Fruit fly (Drosophila melanogaster) whole organism, embryonic: Measurements from ENCODE around the gene CG43645.

ENCODE experiments used
- Bgb ChIP-seq: fragments of 200-800 bp; sonication (Bioruptor generic); IDR thresholded peaks from 2 replicates; pipeline ENCODE4 v1.3.6; 2022; ENCODE audit warnings: missing biosample characterization, missing genetic modification characterization; ENCODE audit not compliant: partially characterized antibody
- Blimp-1 ChIP-seq: fragments of 200-800 bp; sonication (Bioruptor generic); optimal IDR thresholded peaks from 3 replicates; lab custom pipeline; 2018; ENCODE audit warnings: missing biosample characterization, missing genetic modification characterization, mild to moderate bottlenecking, moderate library complexity, missing genetic modification reagents
- CG1024 ChIP-seq: fragments of 200-800 bp; sonication (Bioruptor generic); IDR thresholded peaks from 2 replicates; pipeline ENCODE4 v1.3.6; 2022; ENCODE audit warnings: missing biosample characterization, missing genetic modification characterization
- CG10321 ChIP-seq: fragments of 200-800 bp; sonication (Bioruptor generic); IDR thresholded peaks from 2 replicates; pipeline ENCODE4 v1.3.6; 2022; ENCODE audit warnings: missing biosample characterization, missing genetic modification characterization
- CG11456 ChIP-seq: fragments of 200-800 bp; sonication (Bioruptor generic); IDR thresholded peaks from 3 replicates; pipeline ENCODE4 v1.3.6; 2022; ENCODE audit warnings: missing biosample characterization, missing genetic modification characterization
- CG11560 ChIP-seq: fragments of 200-800 bp; sonication (Bioruptor generic); IDR thresholded peaks from 3 replicates; pipeline ENCODE4 v1.3.6; 2022; ENCODE audit warnings: missing biosample characterization, missing genetic modification characterization
- CG12769 ChIP-seq: fragments of 200-800 bp; sonication (Bioruptor generic); optimal IDR thresholded peaks from 2 replicates; lab custom pipeline; 2019; ENCODE audit warnings: missing biosample characterization, mild to moderate bottlenecking, missing genetic modification characterization, moderate library complexity
- CG13424 ChIP-seq: fragments of 200-800 bp; sonication (Bioruptor generic); optimal IDR thresholded peaks from 2 replicates; lab custom pipeline; 2019; ENCODE audit warnings: missing biosample characterization, mild to moderate bottlenecking, missing genetic modification characterization, moderate library complexity
- CG13624 ChIP-seq: fragments of 200-800 bp; sonication (Bioruptor generic); optimal IDR thresholded peaks from 2 replicates; lab custom pipeline; 2016; ENCODE audit warnings: missing biosample characterization, missing genetic modification characterization
- CG13894 ChIP-seq: fragments of 200-800 bp; sonication (Bioruptor generic); optimal IDR thresholded peaks from 3 replicates; lab custom pipeline; 2018; ENCODE audit warnings: missing biosample characterization, mild to moderate bottlenecking, missing genetic modification characterization, moderate library complexity
- CG15696 ChIP-seq: fragments of 200-800 bp; sonication (Bioruptor generic); optimal IDR thresholded peaks from 2 replicates; lab custom pipeline; 2019; ENCODE audit warnings: missing biosample characterization, mild to moderate bottlenecking, missing genetic modification characterization, moderate library complexity
- CG16813 ChIP-seq: fragments of 200-800 bp; sonication (Bioruptor generic); IDR thresholded peaks from 3 replicates; pipeline ENCODE4 v1.3.6; 2022; ENCODE audit warnings: missing biosample characterization, missing genetic modification characterization; ENCODE audit not compliant: partially characterized antibody
- CG17829 ChIP-seq: fragments of 200-800 bp; optimal IDR thresholded peaks from 2 replicates; lab custom pipeline; 2019; ENCODE audit warnings: missing biosample characterization, mild to moderate bottlenecking, missing genetic modification characterization, moderate library complexity
- CG31388 ChIP-seq: fragments of 200-800 bp; sonication (Bioruptor generic); optimal IDR thresholded peaks from 2 replicates; lab custom pipeline; 2016; ENCODE audit warnings: missing biosample characterization, missing genetic modification characterization
- CG4707 ChIP-seq: fragments of 200-800 bp; sonication (Bioruptor generic); optimal IDR thresholded peaks from 2 replicates; lab custom pipeline; 2018; ENCODE audit warnings: missing biosample characterization, mild to moderate bottlenecking, missing genetic modification characterization, moderate library complexity
- CG5245 ChIP-seq: fragments of 200-800 bp; sonication (Bioruptor generic); optimal IDR thresholded peaks from 3 replicates; lab custom pipeline; 2016; ENCODE audit warnings: missing biosample characterization, missing genetic modification characterization
- CG5953 ChIP-seq: fragments of 200-800 bp; sonication (Bioruptor generic); IDR thresholded peaks from 2 replicates; pipeline ENCODE4 v1.3.6; 2022; ENCODE audit warnings: missing biosample characterization, missing genetic modification characterization
- CG7372 ChIP-seq: fragments of 200-800 bp; sonication (Bioruptor generic); IDR thresholded peaks from 2 replicates; pipeline ENCODE4 v1.3.6; 2022; ENCODE audit warnings: missing biosample characterization, missing genetic modification characterization
- CG8478 ChIP-seq: fragments of >200 bp; optimal IDR thresholded peaks from 2 replicates; lab custom pipeline; 2018
- CG8944 ChIP-seq: fragments of 200-800 bp; sonication (Bioruptor generic); optimal IDR thresholded peaks from 3 replicates; lab custom pipeline; 2016; ENCODE audit warnings: missing biosample characterization, missing genetic modification characterization
- CG9797 ChIP-seq: fragments of 200-800 bp; sonication (Bioruptor generic); optimal IDR thresholded peaks from 3 replicates; lab custom pipeline; 2018; ENCODE audit warnings: missing biosample characterization, mild to moderate bottlenecking, missing genetic modification characterization
- CG9817 ChIP-seq: fragments of 200-800 bp; sonication (Bioruptor generic); optimal IDR thresholded peaks from 2 replicates; lab custom pipeline; 2018; ENCODE audit warnings: missing biosample characterization, mild to moderate bottlenecking, missing genetic modification characterization, moderate library complexity
- CoRest ChIP-seq: fragments of 200-800 bp; sonication (Bioruptor generic); optimal IDR thresholded peaks from 3 replicates; lab custom pipeline; 2018; ENCODE audit warnings: missing biosample characterization, mild to moderate bottlenecking, missing genetic modification characterization, moderate library complexity
- D ChIP-seq, 2 experiments: fragments of 200-800 bp in 1 of 2; fragments of >200 bp in 1 of 2; sonication (Bioruptor generic) in 1 of 2; optimal IDR thresholded peaks; 2 replicates in 1 of 2; 3 replicates in 1 of 2; lab custom pipeline; 2017; ENCODE audit warnings: mild to moderate bottlenecking in 1 of 2, missing biosample characterization in 1 of 2, missing genetic modification characterization in 1 of 2, missing genetic modification reagents in 1 of 2
- Dek ChIP-seq: fragments of 200-800 bp; sonication (Bioruptor generic); optimal IDR thresholded peaks from 3 replicates; lab custom pipeline; 2019; ENCODE audit warnings: missing biosample characterization, mild to moderate bottlenecking, missing genetic modification characterization, moderate library complexity
- Dip2 ChIP-seq: fragments of 200-800 bp; sonication (Bioruptor generic); IDR thresholded peaks from 2 replicates; pipeline ENCODE4 v1.3.6; 2022; ENCODE audit warnings: missing biosample characterization, missing genetic modification characterization
- E2f2 ChIP-seq: fragments of 200-800 bp; sonication (Bioruptor generic); IDR thresholded peaks from 2 replicates; pipeline ENCODE4 v1.3.6; 2022; ENCODE audit warnings: missing biosample characterization, missing genetic modification characterization
- Hey ChIP-seq: fragments of 200-800 bp; sonication (Bioruptor generic); optimal IDR thresholded peaks from 3 replicates; lab custom pipeline; 2018; ENCODE audit warnings: missing biosample characterization, mild to moderate bottlenecking, missing genetic modification characterization
- Hsf ChIP-seq: fragments of 200-800 bp; sonication (Bioruptor generic); optimal IDR thresholded peaks from 3 replicates; lab custom pipeline; 2016; ENCODE audit warnings: missing biosample characterization, missing genetic modification characterization
- MTF-1 ChIP-seq: fragments of 200-800 bp; sonication (Bioruptor generic); optimal IDR thresholded peaks from 2 replicates; lab custom pipeline; 2018; ENCODE audit warnings: missing biosample characterization, mild to moderate bottlenecking, missing genetic modification characterization, borderline replicate concordance
- ac ChIP-seq: fragments of 200-800 bp; sonication (Bioruptor generic); optimal IDR thresholded peaks from 3 replicates; lab custom pipeline; 2017; ENCODE audit warnings: missing biosample characterization, mild to moderate bottlenecking, missing genetic modification characterization
- ase ChIP-seq: fragments of 200-800 bp; sonication (Bioruptor generic); IDR thresholded peaks from 3 replicates; pipeline ENCODE4 v1.3.6; 2022; ENCODE audit warnings: missing biosample characterization, missing genetic modification characterization
- cato ChIP-seq: fragments of 200-800 bp; sonication (Bioruptor generic); optimal IDR thresholded peaks from 2 replicates; lab custom pipeline; 2016; ENCODE audit warnings: missing biosample characterization, missing genetic modification characterization, borderline replicate concordance
- chm ChIP-seq: fragments of 200-800 bp; sonication (Bioruptor generic); IDR thresholded peaks from 2 replicates; pipeline ENCODE4 v1.3.6; 2022; ENCODE audit warnings: missing biosample characterization, missing genetic modification characterization
- crp ChIP-seq, 2 experiments: fragments of 200-800 bp; sonication (Bioruptor generic); optimal IDR thresholded peaks; 2 replicates in 1 of 2; 3 replicates in 1 of 2; lab custom pipeline; 2017; ENCODE audit warnings: missing biosample characterization in 2 of 2, missing genetic modification characterization in 2 of 2, mild to moderate bottlenecking in 1 of 2, moderate library complexity in 1 of 2
- exex ChIP-seq: fragments of 200-800 bp; sonication (Bioruptor generic); optimal IDR thresholded peaks from 4 replicates; lab custom pipeline; 2018; ENCODE audit warnings: missing biosample characterization, mild to moderate bottlenecking, missing genetic modification characterization, moderate library complexity
- fd102C ChIP-seq: fragments of 200-800 bp; sonication (Bioruptor generic); optimal IDR thresholded peaks from 2 replicates; lab custom pipeline; 2018; ENCODE audit warnings: missing biosample characterization, mild to moderate bottlenecking, missing genetic modification characterization, moderate library complexity
- gsb ChIP-seq: fragments of 200-800 bp; sonication (Bioruptor generic); IDR thresholded peaks from 2 replicates; pipeline ENCODE4 v1.3.6; 2022; ENCODE audit warnings: missing biosample characterization, missing genetic modification characterization
- h ChIP-seq: fragments of >200 bp; optimal IDR thresholded peaks from 2 replicates; lab custom pipeline; 2017
- hb ChIP-seq: fragments of 200-800 bp; sonication (Bioruptor generic); IDR thresholded peaks from 3 replicates; pipeline ENCODE4 v1.3.6; 2022; ENCODE audit warnings: missing biosample characterization, missing genetic modification characterization; ENCODE audit not compliant: partially characterized antibody
- luna ChIP-seq: fragments of 200-800 bp; sonication (Bioruptor generic); optimal IDR thresholded peaks from 2 replicates; lab custom pipeline; 2016; ENCODE audit warnings: missing biosample characterization, missing genetic modification characterization
- nau ChIP-seq: fragments of 200-800 bp; sonication (Bioruptor generic); optimal IDR thresholded peaks from 3 replicates; lab custom pipeline; 2017; ENCODE audit warnings: missing biosample characterization, mild to moderate bottlenecking, missing genetic modification characterization, missing genetic modification reagents
- nerfin-2 ChIP-seq: fragments of 200-800 bp; sonication (Bioruptor generic); IDR thresholded peaks from 2 replicates; pipeline ENCODE4 v1.3.6; 2022; ENCODE audit warnings: missing biosample characterization, missing genetic modification characterization; ENCODE audit not compliant: partially characterized antibody
- org-1 ChIP-seq: fragments of 200-800 bp; sonication (Bioruptor generic); optimal IDR thresholded peaks from 2 replicates; lab custom pipeline; 2017; ENCODE audit warnings: missing biosample characterization, missing genetic modification characterization
- phol ChIP-seq: fragments of 200-800 bp; sonication (Bioruptor generic); optimal IDR thresholded peaks from 3 replicates; lab custom pipeline; 2018; ENCODE audit warnings: missing biosample characterization, mild to moderate bottlenecking, missing genetic modification characterization, moderate library complexity
- psq ChIP-seq: fragments of 200-800 bp; sonication (Bioruptor generic); optimal IDR thresholded peaks from 2 replicates; lab custom pipeline; 2017; ENCODE audit warnings: missing biosample characterization, missing genetic modification characterization
- repo ChIP-seq: fragments of 200-800 bp; sonication (Bioruptor generic); optimal IDR thresholded peaks from 2 replicates; lab custom pipeline; 2016; ENCODE audit warnings: missing biosample characterization, missing genetic modification characterization
- row ChIP-seq: fragments of 200-800 bp; sonication (Bioruptor generic); IDR thresholded peaks from 3 replicates; pipeline ENCODE4 v1.3.6; 2022; ENCODE audit warnings: missing biosample characterization, missing genetic modification characterization

The CG43645 gene

dm6 chr2L:17465915-17466677 is 19.5 kb upstream of the CG43645 start (continued):
- TF ChIP-seq Dek (peak; percentile 76), CG8944 (GFP tag; lab: Kevin White, UChicago) (peak; percentile 77), CG9817 (tag; lab: Kevin White, UChicago) (peak; percentile 70), cato (peak; percentile 70), CG5245 (GFP tag; lab: Kevin White, UChicago) (peak; percentile 68), phol (tag; lab: Kevin White, UChicago) (peak; percentile 87), CG13624 (peak; percentile 77), CG8478 (lab: Kevin White, UChicago) (no peak), Hey (tag; lab: Kevin White, UChicago) (no peak), nau (GFP tag; lab: Kevin White, UChicago) (peak; percentile 97), CG13894 (tag; lab: Kevin White, UChicago) (no peak), CG7372 (peak; percentile 67), crp (GFP tag; optimal IDR thresholded peaks at IDR 0.05; lab: Kevin White, UChicago) (peak in 1 of 2 experiments; percentile 45), Dip2 (GFP tag; lab: Robert Waterston, UW) (no peak), org-1 (GFP tag; lab: Kevin White, UChicago) (peak; percentile 82), CG1024 (GFP tag; lab: Robert Waterston, UW) (peak; percentile 75), CG13424 (peak; percentile 87), Hsf (peak; percentile 84), CG10321 (GFP tag; lab: Robert Waterston, UW) (0 out of 2 replicates have a peak, but pooled peaks have one; percentile 23), CG31388 (peak; percentile 55), CG5953 (GFP tag; lab: Robert Waterston, UW) (peak; percentile 73; the same call in 1 of the 2 replicates), repo (peak; percentile 70), chm (GFP tag; lab: Robert Waterston, UW) (no peak), luna (no peak), ac (GFP tag; lab: Kevin White, UChicago) (peak; percentile 54), hb (GFP tag; lab: Robert Waterston, UW) (no peak), CG12769 (tag; lab: Kevin White, UChicago) (peak; percentile 86), psq (no peak), h (no peak), gsb (GFP tag; lab: Robert Waterston, UW) (peak; percentile 57; the same call in 1 of the 2 replicates), CG4707 (GFP tag; lab: Kevin White, UChicago) (peak; percentile 76), exex (tag; lab: Kevin White, UChicago) (peak; percentile 20), D (optimal IDR thresholded peaks at IDR 0.05; lab: Kevin White, UChicago) (no peak), D (GFP tag; optimal IDR thresholded peaks at IDR 0.05; lab: Kevin White, UChicago) (peak; percentile 89), CoRest (tag; lab: Kevin White, UChicago) (peak; percentile 86), MTF-1 (peak; percentile 52), CG11456 (GFP tag; lab: Robert Waterston, UW) (peak; percentile 67; the same call in 1 of the 3 replicates), Blimp-1 (GFP tag; lab: Kevin White, UChicago) (peak; percentile 87), ase (GFP tag; lab: Robert Waterston, UW) (peak; percentile 60), E2f2 (GFP tag; lab: Robert Waterston, UW) (peak; percentile 53; the same call in 1 of the 2 replicates), CG9797 (no peak), Bgb (no peak), fd102C (GFP tag; lab: Kevin White, UChicago) (no peak), CG15696 (tag; lab: Kevin White, UChicago) (peak; percentile 74), CG16813 (GFP tag; lab: Robert Waterston, UW) (no peak), CG11560 (tag; lab: Robert Waterston, UW) (peak; percentile 48; the same call in 1 of the 3 replicates), row (GFP tag; lab: Robert Waterston, UW) (peak; percentile 86), CG17829 (tag; lab: Kevin White, UChicago) (peak; percentile 83), nerfin-2 (GFP tag; lab: Robert Waterston, UW) (no peak)
